Fruit fly (Drosophila melanogaster): ENCODE measurements around the gene TTLL3A.

DNA sequence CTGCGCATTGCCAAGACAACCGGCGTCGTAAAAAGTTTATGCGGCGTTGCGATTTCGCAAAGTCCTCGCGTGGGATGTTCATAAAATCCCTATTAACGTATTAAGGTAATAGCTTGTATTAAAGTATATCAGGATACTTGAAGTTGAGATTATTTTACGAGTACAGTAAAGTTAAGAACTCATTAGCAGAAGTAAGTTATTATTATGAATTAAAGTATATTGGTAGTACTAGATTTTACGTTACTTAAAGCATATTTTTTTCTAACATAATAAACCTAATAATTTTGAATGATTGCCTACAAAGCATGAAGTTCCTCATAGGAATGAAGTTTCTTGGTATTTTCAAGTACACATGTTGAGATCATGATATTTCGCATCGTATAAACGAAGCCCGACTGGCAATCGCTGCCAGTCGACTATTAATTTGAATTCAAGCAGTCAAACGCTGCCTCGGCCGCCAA is 46.2 kb downstream of the TTLL3A start:
- no peak for TF ChIP-seq Myc (optimal IDR thresholded peaks at IDR 0.05)
- no peak for TF ChIP-seq Sin3A (optimal IDR thresholded peaks at IDR 0.05)
- no peak for TF ChIP-seq psq (optimal IDR thresholded peaks at IDR 0.05)
- no peak for TF ChIP-seq h (optimal IDR thresholded peaks at IDR 0.05)
- no peak for TF ChIP-seq insv (optimal IDR thresholded peaks at IDR 0.05)
- TF ChIP-seq ttk (optimal IDR thresholded peaks at IDR 0.05) = no peak
